Fruit fly (Drosophila melanogaster) whole organism, embryonic: ENCODE data around the gene CG13258.

Source experiments
- Adf1 ChIP-seq: fragments of 200-800 bp; sonication (Bioruptor generic); IDR thresholded peaks from 2 replicates; pipeline ENCODE4 v1.3.6; 2022; ENCODE audit warnings: missing biosample characterization, missing genetic modification characterization
- Antp ChIP-seq: fragments of 200-800 bp; sonication (Bioruptor generic); optimal IDR thresholded peaks from 3 replicates; lab custom pipeline; 2016; ENCODE audit warnings: missing biosample characterization, missing genetic modification characterization
- BEAF-32 ChIP-seq: fragments of 200-800 bp; sonication (Bioruptor generic); optimal IDR thresholded peaks from 3 replicates; lab custom pipeline; 2017; ENCODE audit warnings: missing biosample characterization, missing genetic modification characterization, mild to moderate bottlenecking, moderate library complexity, missing genetic modification reagents
- CG11696 ChIP-seq: fragments of 200-800 bp; sonication (Bioruptor generic); IDR thresholded peaks from 2 replicates; pipeline ENCODE4 v1.3.6; 2022; ENCODE audit warnings: missing biosample characterization, missing genetic modification characterization
- CG12071 ChIP-seq: fragments of 200-800 bp; sonication (Bioruptor generic); optimal IDR thresholded peaks from 3 replicates; lab custom pipeline; 2018; ENCODE audit warnings: missing biosample characterization, mild to moderate bottlenecking, missing genetic modification characterization
- CG1233 ChIP-seq: fragments of 200-800 bp; sonication (Bioruptor generic); optimal IDR thresholded peaks from 4 replicates; lab custom pipeline; 2018; ENCODE audit warnings: missing biosample characterization, mild to moderate bottlenecking, missing genetic modification characterization
- CG12769 ChIP-seq: fragments of 200-800 bp; sonication (Bioruptor generic); optimal IDR thresholded peaks from 2 replicates; lab custom pipeline; 2019; ENCODE audit warnings: missing biosample characterization, mild to moderate bottlenecking, missing genetic modification characterization, moderate library complexity
- CG13775 ChIP-seq: fragments of 200-800 bp; sonication (Bioruptor generic); optimal IDR thresholded peaks from 3 replicates; lab custom pipeline; 2017; ENCODE audit warnings: missing biosample characterization, mild to moderate bottlenecking, missing genetic modification characterization
- CG14014 ChIP-seq: fragments of 200-800 bp; sonication (Bioruptor generic); IDR thresholded peaks from 2 replicates; pipeline ENCODE4 v1.3.6; 2022; ENCODE audit warnings: missing biosample characterization, missing genetic modification characterization
- CG14710 ChIP-seq: fragments of 200-800 bp; sonication (Bioruptor generic); optimal IDR thresholded peaks from 3 replicates; lab custom pipeline; 2019; ENCODE audit warnings: missing biosample characterization, mild to moderate bottlenecking, missing genetic modification characterization, moderate library complexity
- CG1602 ChIP-seq: fragments of 200-800 bp; sonication (Bioruptor generic); optimal IDR thresholded peaks from 3 replicates; lab custom pipeline; 2016; ENCODE audit warnings: missing biosample characterization, missing genetic modification characterization
- CG17186 ChIP-seq: fragments of 200-800 bp; sonication (Bioruptor generic); optimal IDR thresholded peaks from 3 replicates; lab custom pipeline; 2017; ENCODE audit warnings: missing biosample characterization, missing genetic modification reagents, missing genetic modification characterization
- CG18476 ChIP-seq: fragments of 200-800 bp; sonication (Bioruptor generic); optimal IDR thresholded peaks from 2 replicates; lab custom pipeline; 2016; ENCODE audit warnings: missing biosample characterization, mild to moderate bottlenecking, missing genetic modification characterization
- CG18764 ChIP-seq: fragments of 200-800 bp; sonication (Bioruptor generic); optimal IDR thresholded peaks from 3 replicates; lab custom pipeline; 2016; ENCODE audit warnings: missing biosample characterization, missing genetic modification characterization
- CG2889 ChIP-seq: fragments of 200-800 bp; sonication (Bioruptor generic); IDR thresholded peaks from 3 replicates; pipeline ENCODE4 v1.3.6; 2022; ENCODE audit warnings: missing biosample characterization, missing genetic modification characterization
- CG3065 ChIP-seq: fragments of 200-800 bp; sonication (Bioruptor generic); optimal IDR thresholded peaks from 2 replicates; lab custom pipeline; 2016; ENCODE audit warnings: missing biosample characterization, missing genetic modification characterization
- CG32767 ChIP-seq: fragments of 200-800 bp; sonication (Bioruptor generic); IDR thresholded peaks from 2 replicates; pipeline ENCODE4 v1.3.6; 2022; ENCODE audit warnings: missing biosample characterization, missing genetic modification characterization
- CG4328 ChIP-seq: fragments of 200-800 bp; sonication (Bioruptor generic); optimal IDR thresholded peaks from 3 replicates; lab custom pipeline; 2017; ENCODE audit warnings: missing biosample characterization, missing genetic modification reagents, missing genetic modification characterization
- CG4730 ChIP-seq: fragments of 200-800 bp; sonication (Bioruptor generic); IDR thresholded peaks from 2 replicates; pipeline ENCODE4 v1.3.6; 2022; ENCODE audit warnings: missing biosample characterization, missing genetic modification characterization
- CG6813 ChIP-seq: fragments of 200-800 bp; sonication (Bioruptor generic); optimal IDR thresholded peaks from 2 replicates; lab custom pipeline; 2017; ENCODE audit warnings: missing biosample characterization, missing genetic modification characterization, mild to moderate bottlenecking, moderate library complexity, missing genetic modification reagents
- CG7839 ChIP-seq: fragments of 200-800 bp; sonication (Bioruptor generic); optimal IDR thresholded peaks from 3 replicates; lab custom pipeline; 2018; ENCODE audit warnings: missing biosample characterization, mild to moderate bottlenecking, missing genetic modification characterization, moderate library complexity
- CG8478 ChIP-seq: fragments of >200 bp; optimal IDR thresholded peaks from 2 replicates; lab custom pipeline; 2018
- CG9215 ChIP-seq: fragments of 200-800 bp; sonication (Bioruptor generic); IDR thresholded peaks from 2 replicates; pipeline ENCODE4 v1.3.6; 2022; ENCODE audit warnings: missing biosample characterization, missing genetic modification characterization
- CTCF ChIP-seq: fragments of 200-800 bp; sonication (Bioruptor generic); optimal IDR thresholded peaks from 2 replicates; lab custom pipeline; 2017; ENCODE audit warnings: missing biosample characterization, mild to moderate bottlenecking, missing genetic modification characterization, moderate library complexity
- CoRest ChIP-seq: fragments of 200-800 bp; sonication (Bioruptor generic); optimal IDR thresholded peaks from 3 replicates; lab custom pipeline; 2018; ENCODE audit warnings: missing biosample characterization, mild to moderate bottlenecking, missing genetic modification characterization, moderate library complexity
- Dad ChIP-seq: fragments of 200-800 bp; sonication (Bioruptor generic); optimal IDR thresholded peaks from 3 replicates; lab custom pipeline; 2016; ENCODE audit warnings: missing biosample characterization, missing genetic modification characterization
- Dip2 ChIP-seq: fragments of 200-800 bp; sonication (Bioruptor generic); IDR thresholded peaks from 2 replicates; pipeline ENCODE4 v1.3.6; 2022; ENCODE audit warnings: missing biosample characterization, missing genetic modification characterization
- Drgx ChIP-seq: fragments of 200-800 bp; sonication (Bioruptor generic); IDR thresholded peaks from 2 replicates; pipeline ENCODE4 v1.3.6; 2022; ENCODE audit warnings: missing biosample characterization, missing genetic modification characterization
- Fer2 ChIP-seq: fragments of 200-800 bp; sonication (Bioruptor generic); optimal IDR thresholded peaks from 2 replicates; lab custom pipeline; 2018; ENCODE audit warnings: missing biosample characterization, mild to moderate bottlenecking, missing genetic modification characterization, moderate library complexity
- HLHmδ ChIP-seq: fragments of 200-800 bp; sonication (Bioruptor generic); optimal IDR thresholded peaks from 2 replicates; lab custom pipeline; 2018; ENCODE audit warnings: missing biosample characterization, mild to moderate bottlenecking, missing genetic modification characterization, moderate library complexity
- HmgD ChIP-seq: fragments of 200-800 bp; sonication (Bioruptor generic); optimal IDR thresholded peaks from 3 replicates; lab custom pipeline; 2016; ENCODE audit warnings: missing biosample characterization, missing genetic modification characterization
- Hr3 ChIP-seq: fragments of 200-800 bp; sonication (Bioruptor generic); optimal IDR thresholded peaks from 3 replicates; lab custom pipeline; 2016; ENCODE audit warnings: missing biosample characterization, missing genetic modification characterization
- NC2β ChIP-seq: fragments of 200-800 bp; sonication (Bioruptor generic); optimal IDR thresholded peaks from 2 replicates; lab custom pipeline; 2016; ENCODE audit warnings: missing biosample characterization, missing genetic modification characterization
- NFAT ChIP-seq: fragments of 200-800 bp; sonication (Bioruptor generic); IDR thresholded peaks from 2 replicates; pipeline ENCODE4 v1.3.6; 2022; ENCODE audit warnings: missing biosample characterization, missing genetic modification characterization
- Pdp1 ChIP-seq, 2 experiments: fragments of 200-800 bp; sonication (Bioruptor generic); optimal IDR thresholded peaks; 3 replicates each; lab custom pipeline; 2016; ENCODE audit warnings: missing biosample characterization in 2 of 2, missing genetic modification characterization in 2 of 2, mild to moderate bottlenecking in 1 of 2, moderate library complexity in 1 of 2
- Poxn ChIP-seq: fragments of 200-800 bp; sonication (Bioruptor generic); IDR thresholded peaks from 2 replicates; pipeline ENCODE4 v1.3.6; 2022; ENCODE audit warnings: missing biosample characterization, missing genetic modification characterization
- caup ChIP-seq: fragments of 200-800 bp; sonication (Bioruptor generic); optimal IDR thresholded peaks from 3 replicates; lab custom pipeline; 2017; ENCODE audit warnings: missing biosample characterization, mild to moderate bottlenecking, missing genetic modification characterization, moderate library complexity; ENCODE audit not compliant: severe bottlenecking
- danr ChIP-seq: fragments of 200-800 bp; sonication (Bioruptor generic); IDR thresholded peaks from 2 replicates; pipeline ENCODE4 v1.3.6; 2022; ENCODE audit warnings: missing biosample characterization, missing genetic modification characterization
- exex ChIP-seq: fragments of 200-800 bp; sonication (Bioruptor generic); optimal IDR thresholded peaks from 4 replicates; lab custom pipeline; 2018; ENCODE audit warnings: missing biosample characterization, mild to moderate bottlenecking, missing genetic modification characterization, moderate library complexity
- fu2 ChIP-seq: fragments of 200-800 bp; sonication (Bioruptor generic); optimal IDR thresholded peaks from 2 replicates; lab custom pipeline; 2016; ENCODE audit warnings: missing biosample characterization, missing genetic modification characterization
- grau ChIP-seq: fragments of 200-800 bp; optimal IDR thresholded peaks from 3 replicates; lab custom pipeline; 2019; ENCODE audit warnings: missing biosample characterization, mild to moderate bottlenecking, missing genetic modification characterization, moderate library complexity
- lbe ChIP-seq: fragments of 200-800 bp; sonication (Bioruptor generic); optimal IDR thresholded peaks from 2 replicates; lab custom pipeline; 2016; ENCODE audit warnings: missing biosample characterization, mild to moderate bottlenecking, missing genetic modification characterization
- row ChIP-seq: fragments of 200-800 bp; sonication (Bioruptor generic); IDR thresholded peaks from 3 replicates; pipeline ENCODE4 v1.3.6; 2022; ENCODE audit warnings: missing biosample characterization, missing genetic modification characterization
- ssp ChIP-seq: fragments of 200-800 bp; sonication (Bioruptor generic); IDR thresholded peaks from 2 replicates; pipeline ENCODE4 v1.3.6; 2022; ENCODE audit warnings: missing biosample characterization, missing genetic modification characterization
- trem ChIP-seq: fragments of 200-800 bp; optimal IDR thresholded peaks from 3 replicates; lab custom pipeline; 2019; ENCODE audit warnings: missing biosample characterization, mild to moderate bottlenecking, missing genetic modification characterization, moderate library complexity
- unpg ChIP-seq: fragments of 200-800 bp; sonication (Bioruptor generic); optimal IDR thresholded peaks from 3 replicates; lab custom pipeline; 2018; ENCODE audit warnings: missing biosample characterization, mild to moderate bottlenecking, missing genetic modification characterization, moderate library complexity

The CG13258 gene

DNA sequence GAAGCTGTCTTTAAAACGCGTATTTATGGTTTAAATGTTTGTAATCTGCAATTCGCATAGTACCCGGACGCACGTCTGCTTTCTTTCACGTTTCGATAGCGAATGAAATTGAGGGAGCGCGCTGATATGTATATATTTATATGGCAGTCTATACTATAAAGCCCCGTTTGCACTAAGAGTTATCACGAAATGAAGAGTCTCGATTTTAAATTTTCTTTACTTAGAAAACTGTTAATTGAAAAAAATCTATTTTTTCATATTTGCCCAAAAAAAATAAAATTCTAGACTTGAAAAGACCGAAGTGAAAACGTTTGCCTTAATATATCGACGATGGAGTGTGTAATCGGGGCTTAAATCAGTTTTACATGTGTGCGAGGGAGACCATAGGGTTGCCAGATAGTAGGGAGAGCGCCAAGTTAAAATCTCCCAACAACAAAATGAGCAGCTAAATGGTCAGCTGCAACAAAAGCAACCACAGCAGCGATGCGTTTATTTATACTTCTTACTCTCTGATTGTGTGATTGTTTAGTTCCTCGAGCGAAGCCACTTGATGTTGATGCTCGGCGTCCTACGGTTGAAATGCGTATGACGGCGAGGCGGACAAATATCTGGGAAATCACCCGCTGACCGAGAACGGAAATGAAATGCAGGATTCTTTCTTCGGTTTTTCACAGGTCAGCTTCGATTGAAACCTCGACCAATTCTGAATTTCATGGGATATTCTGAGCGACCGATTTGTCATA, 32.9 kb upstream of the CG13258 start, which contains the start of gene cact (continued):
- peak; percentile 93 for TF ChIP-seq grau (tag; lab: Kevin White, UChicago)
- TF ChIP-seq CG7839 (tag; lab: Kevin White, UChicago) = peak; percentile 92
- peak; percentile 83 for TF ChIP-seq CG4730 (GFP tag; lab: Robert Waterston, UW)
- TF ChIP-seq CG14710 (tag; lab: Kevin White, UChicago) = peak; percentile 96
- TF ChIP-seq Poxn (GFP tag; lab: Robert Waterston, UW) = peak; percentile 56; the same call in 1 of the 2 replicates
- peak; percentile 73 for TF ChIP-seq CG11696
- TF ChIP-seq NFAT (GFP tag; lab: Robert Waterston, UW) = peak; percentile 87
- peak; percentile 95 for TF ChIP-seq unpg
- TF ChIP-seq CG1233 (GFP tag; lab: Kevin White, UChicago) = peak; percentile 77
- TF ChIP-seq HmgD = peak; percentile 93
- TF ChIP-seq CG12071 = peak; percentile 68
- TF ChIP-seq CG14014 = peak; percentile 85
- peak; percentile 91 for TF ChIP-seq Drgx (GFP tag; lab: Robert Waterston, UW)
- TF ChIP-seq CG17186 (GFP tag; lab: Kevin White, UChicago) = peak; percentile 73
- peak; percentile 94 for TF ChIP-seq fu2 (GFP tag; lab: Kevin White, UChicago)
- peak; percentile 85 for TF ChIP-seq CG18764 (GFP tag; lab: Kevin White, UChicago)
- peak; percentile 94 for TF ChIP-seq ssp
- TF ChIP-seq CG4328 (GFP tag; lab: Kevin White, UChicago) = peak; percentile 86
- TF ChIP-seq CG2889 (GFP tag; lab: Robert Waterston, UW) = peak; percentile 68; the same call in 2 of the 3 replicates
- peak; percentile 92 for TF ChIP-seq Hr3 (GFP tag; lab: Kevin White, UChicago)
- peak; percentile 45 for TF ChIP-seq CTCF (GFP tag; lab: Kevin White, UChicago)
- peak; percentile 65; the same call in 1 of the 2 replicates for TF ChIP-seq Adf1 (GFP tag; lab: Robert Waterston, UW)
- TF ChIP-seq exex (tag; lab: Kevin White, UChicago) = peak; percentile 81
- TF ChIP-seq CG13775 = peak; percentile 93
- peak; percentile 40 for TF ChIP-seq CG12769
- peak; percentile 89 for TF ChIP-seq caup
- peak; percentile 85 for TF ChIP-seq CG6813 (GFP tag; lab: Kevin White, UChicago)
- peak; percentile 83 for TF ChIP-seq CG3065 (GFP tag; lab: Kevin White, UChicago)
- TF ChIP-seq BEAF-32 = peak; percentile 70
- peak; percentile 87 for TF ChIP-seq CG32767 (GFP tag; lab: Robert Waterston, UW)
- TF ChIP-seq Fer2 (tag; lab: Kevin White, UChicago) = peak; percentile 76
- TF ChIP-seq Dad = peak; percentile 91
- peak; percentile 94 for TF ChIP-seq lbe
- TF ChIP-seq CG1602 (GFP tag; lab: Kevin White, UChicago) = peak; percentile 93
- peak; percentile 95 for TF ChIP-seq Antp
- TF ChIP-seq Dip2 (GFP tag; lab: Robert Waterston, UW) = no peak
- peak; percentile 95 for TF ChIP-seq NC2β (GFP tag; lab: Kevin White, UChicago)
- peak; percentile 85 for TF ChIP-seq CG9215 (GFP tag; lab: Robert Waterston, UW)
- peak; percentile 92 for TF ChIP-seq CoRest (tag; lab: Kevin White, UChicago)
- peak; percentile 92 to 94 for TF ChIP-seq Pdp1 (GFP tag; optimal IDR thresholded peaks at IDR 0.05; lab: Kevin White, UChicago)
- TF ChIP-seq CG18476 = peak; percentile 88
- peak; percentile 74 for TF ChIP-seq danr (GFP tag; lab: Robert Waterston, UW)
- TF ChIP-seq row (GFP tag; lab: Robert Waterston, UW) = peak; percentile 98
- peak; percentile 94 for TF ChIP-seq trem (tag; lab: Kevin White, UChicago)
- TF ChIP-seq HLHmδ (GFP tag; lab: Kevin White, UChicago) = peak; percentile 72
- no peak for TF ChIP-seq CG8478 (lab: Kevin White, UChicago)
